Worm (Caenorhabditis elegans): ENCODE measurements around the gene T10D4.19.
"Not testable (repeated sequence)": the region's sequence is repeated elsewhere in the genome, so short reads cannot be mapped to it uniquely, and the experiment has no call there.

Gene T10D4.19

DNA sequence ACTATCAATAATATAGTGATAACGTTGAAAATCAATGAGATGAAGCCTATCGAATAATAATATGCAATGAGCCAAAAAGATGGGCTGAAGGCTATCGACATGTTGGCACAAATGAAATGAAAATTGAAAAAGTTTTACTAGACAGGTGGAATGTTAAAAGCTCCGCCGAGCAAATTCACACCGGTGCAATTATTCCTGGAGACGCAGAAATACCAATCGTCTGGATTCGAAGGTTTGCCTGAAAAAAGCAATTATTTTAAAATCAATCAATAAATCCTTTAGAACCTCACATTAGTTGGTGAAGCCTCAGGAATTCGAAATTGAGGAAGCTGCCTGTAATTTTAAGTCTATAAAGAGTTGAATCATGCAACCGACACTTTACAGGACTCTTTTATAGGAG lies 2.7 kb downstream of the T10D4.19 start, which contains the start of gene sri-32:
Gene sri-32, minus strand, starts transcription at position 101 of the 400 bp plus-strand sequence.
- TF ChIP-seq tbx-11 (GFP tag; IDR thresholded peaks at IDR 0.05) (no peak), tra-4 (tag; optimal IDR thresholded peaks at IDR 0.05) (no peak), ama-1 (optimal IDR thresholded peaks at IDR 0.05) (no peak), scrt-1 (GFP tag; IDR thresholded peaks at IDR 0.05) (no peak), F13C5.2 (tag; optimal IDR thresholded peaks at IDR 0.05) (no peak), ceh-36 (tag; optimal IDR thresholded peaks at IDR 0.05) (no peak), flt-1 (GFP tag; IDR thresholded peaks at IDR 0.05) (no peak), aly-1 (tag; optimal IDR thresholded peaks at IDR 0.05) (no peak), ceh-13 (GFP tag; optimal IDR thresholded peaks at IDR 0.05) (no peak), B0310.2 (tag; optimal IDR thresholded peaks at IDR 0.05) (no peak), pes-1 (GFP tag; IDR thresholded peaks at IDR 0.05) (no peak), hmbx-1 (tag; optimal IDR thresholded peaks at IDR 0.05) (no peak), tbx-37 (GFP tag; conservative IDR thresholded peaks at IDR 0.05) (no peak), sea-1 (GFP tag; conservative IDR thresholded peaks at IDR 0.05) (no peak), ets-7 (tag; optimal IDR thresholded peaks at IDR 0.05) (no peak), hnd-1 (tag; optimal IDR thresholded peaks at IDR 0.05) (no peak), hmg-4 (GFP tag; optimal IDR thresholded peaks at IDR 0.05) (no peak)

- TF ChIP-seq hmg-4 (GFP tag; optimal IDR thresholded peaks at IDR 0.05) = no peak
- TF ChIP-seq F13C5.2 (tag; optimal IDR thresholded peaks at IDR 0.05) = no peak
- no peak for TF ChIP-seq scrt-1 (GFP tag; IDR thresholded peaks at IDR 0.05)
- TF ChIP-seq hnd-1 (tag; optimal IDR thresholded peaks at IDR 0.05) = no peak
- no peak for TF ChIP-seq pes-1 (GFP tag; IDR thresholded peaks at IDR 0.05)
- no peak for TF ChIP-seq ets-7 (tag; optimal IDR thresholded peaks at IDR 0.05)
- TF ChIP-seq ceh-36 (tag; optimal IDR thresholded peaks at IDR 0.05) = no peak
- TF ChIP-seq tra-4 (tag; optimal IDR thresholded peaks at IDR 0.05) = no peak
- TF ChIP-seq tbx-11 (GFP tag; IDR thresholded peaks at IDR 0.05) = no peak
- no peak for TF ChIP-seq flt-1 (GFP tag; IDR thresholded peaks at IDR 0.05)
- no peak for TF ChIP-seq tbx-37 (GFP tag; conservative IDR thresholded peaks at IDR 0.05)
- TF ChIP-seq aly-1 (tag; optimal IDR thresholded peaks at IDR 0.05) = no peak
- no peak for TF ChIP-seq ceh-13 (GFP tag; optimal IDR thresholded peaks at IDR 0.05)
- no peak for TF ChIP-seq sea-1 (GFP tag; conservative IDR thresholded peaks at IDR 0.05)
These were observed 5.0 kb downstream of the T10D4.19 start, which contains the start of gene sri-33 for ce11 chrII:3156749-3157148. TSS of gene sri-33 (minus strand) at chrII:3156849.

- TF ChIP-seq tra-4 (tag; optimal IDR thresholded peaks at IDR 0.05) = no peak
- no peak for TF ChIP-seq tbx-11 (GFP tag; IDR thresholded peaks at IDR 0.05)
- TF ChIP-seq ceh-13 (GFP tag; optimal IDR thresholded peaks at IDR 0.05) = no peak
- TF ChIP-seq hmg-4 (GFP tag; optimal IDR thresholded peaks at IDR 0.05) = no peak
- no peak for TF ChIP-seq tbx-37 (GFP tag; conservative IDR thresholded peaks at IDR 0.05)
- TF ChIP-seq hmbx-1 (tag; optimal IDR thresholded peaks at IDR 0.05) = no peak
- TF ChIP-seq B0310.2 (tag; optimal IDR thresholded peaks at IDR 0.05) = no peak
- TF ChIP-seq ceh-36 (tag; optimal IDR thresholded peaks at IDR 0.05) = no peak
- no peak for TF ChIP-seq aly-1 (tag; optimal IDR thresholded peaks at IDR 0.05)
- no peak for TF ChIP-seq sea-1 (GFP tag; conservative IDR thresholded peaks at IDR 0.05)
- TF ChIP-seq scrt-1 (GFP tag; IDR thresholded peaks at IDR 0.05) = no peak
- no peak for TF ChIP-seq pes-1 (GFP tag; IDR thresholded peaks at IDR 0.05)
- no peak for TF ChIP-seq ama-1 (optimal IDR thresholded peaks at IDR 0.05)
- no peak for TF ChIP-seq ets-7 (tag; optimal IDR thresholded peaks at IDR 0.05)
- no peak for TF ChIP-seq F13C5.2 (tag; optimal IDR thresholded peaks at IDR 0.05)
- no peak for TF ChIP-seq hnd-1 (tag; optimal IDR thresholded peaks at IDR 0.05)
- no peak for TF ChIP-seq flt-1 (GFP tag; IDR thresholded peaks at IDR 0.05)
These were observed 7.3 kb downstream of the T10D4.19 start, which contains the start of gene sri-34 for ce11 chrII:3158985-3159384. TSS of gene sri-34 (minus strand) at chrII:3159085.

DNA sequence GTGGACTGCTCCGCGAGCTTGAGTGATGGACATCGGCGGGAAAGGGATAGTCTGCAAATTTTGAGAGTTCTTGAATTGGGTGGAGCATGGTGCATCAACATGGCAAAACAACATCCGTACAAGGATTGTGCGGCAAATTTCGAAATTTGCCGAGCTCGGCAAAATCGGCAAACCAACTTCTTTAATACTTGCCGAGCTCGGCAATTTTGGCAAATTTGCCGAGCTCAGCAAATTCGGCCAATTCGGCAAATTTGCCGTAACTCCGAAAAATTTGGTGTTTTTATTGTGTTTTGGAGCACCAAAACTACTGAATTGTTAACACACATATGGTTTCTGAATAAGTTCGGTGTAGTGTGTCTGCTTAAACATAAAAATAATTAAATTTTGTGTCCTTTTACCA lies 18.4 kb downstream of the T10D4.19 start, which contains the start of gene fbxc-55:
Gene fbxc-55, minus strand, starts transcription at position 101 of the 400 bp plus-strand sequence.
- TF ChIP-seq hmg-4 (GFP tag; optimal IDR thresholded peaks at IDR 0.05) = no peak
- TF ChIP-seq tra-4 (tag; optimal IDR thresholded peaks at IDR 0.05) = no peak
- TF ChIP-seq B0310.2 (tag; optimal IDR thresholded peaks at IDR 0.05) = no peak

DNA sequence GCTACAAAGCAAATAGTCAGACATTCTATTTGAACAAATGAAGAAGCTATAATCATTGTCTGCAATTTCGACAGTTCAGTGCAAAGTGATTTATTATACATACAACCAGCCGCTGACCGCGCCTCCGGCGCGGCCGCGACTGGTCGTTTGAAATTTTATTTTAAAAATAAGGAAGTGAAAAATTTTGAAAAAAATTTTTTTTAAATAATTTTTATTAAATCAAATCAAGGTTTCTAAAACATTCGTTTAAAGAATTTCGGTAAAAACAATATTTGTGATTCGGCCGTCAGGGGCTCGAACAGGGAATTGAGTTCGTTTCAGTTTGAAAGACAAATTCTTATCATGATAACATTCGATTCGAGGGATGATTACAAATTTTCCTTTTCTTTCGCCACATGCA lies 20.5 kb downstream of the T10D4.19 start, which contains the start of gene Y27F2A.10:
Gene Y27F2A.10, minus strand, starts transcription at position 101 of the 400 bp plus-strand sequence.
- TF ChIP-seq hmg-4 (GFP tag; optimal IDR thresholded peaks at IDR 0.05) = no peak

ce11 chrII:3177663-3178062 lies 25.9 kb downstream of the T10D4.19 start, which contains the start of gene sri-40:
TSS of gene sri-40 (plus strand) at chrII:3177963.
- not testable (repeated sequence) for TF ChIP-seq tra-4 (tag; optimal IDR thresholded peaks at IDR 0.05); tbx-11 (GFP tag; IDR thresholded peaks at IDR 0.05); B0310.2 (tag; optimal IDR thresholded peaks at IDR 0.05)

ce11 chrII:3183300-3183840 lies 31.7 kb downstream of the T10D4.19 start, which contains the start of the genes Y27F2A.6 and Y27F2A.8:
TSS of gene Y27F2A.6 (minus strand) at chrII:3183400.
TSS of gene Y27F2A.8 (plus strand) at chrII:3183790.
- TF ChIP-seq scrt-1 (GFP tag; IDR thresholded peaks at IDR 0.05); tbx-11 (GFP tag; IDR thresholded peaks at IDR 0.05); hmbx-1 (tag; optimal IDR thresholded peaks at IDR 0.05): not testable (repeated sequence)

DNA sequence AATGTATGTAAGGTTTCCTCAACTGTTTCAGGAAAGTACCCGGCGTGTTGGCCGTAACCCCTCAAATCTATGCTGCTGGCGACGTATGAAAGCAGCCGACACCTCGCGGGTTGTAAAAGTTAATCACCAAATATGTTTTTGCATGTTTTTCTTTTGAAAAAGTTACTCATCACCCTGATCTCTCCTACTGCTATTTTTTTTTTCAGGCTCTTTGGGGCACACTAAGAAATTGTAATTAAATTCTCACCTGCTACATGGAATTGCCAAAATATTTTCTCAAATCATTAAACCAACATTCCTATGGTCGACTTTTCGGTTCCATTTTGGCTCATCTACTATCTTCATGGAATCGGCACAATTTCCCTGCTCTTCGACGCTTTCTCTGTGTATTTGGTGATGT lies 33.1 kb downstream of the T10D4.19 start, which contains the start of gene sri-78:
Gene sri-78, plus strand, starts transcription at position 301 of the 400 bp plus-strand sequence.
- not testable (repeated sequence) for TF ChIP-seq ceh-13 (GFP tag; optimal IDR thresholded peaks at IDR 0.05); tra-4 (tag; optimal IDR thresholded peaks at IDR 0.05); tbx-37 (GFP tag; conservative IDR thresholded peaks at IDR 0.05)

Data from whole organism, early embryonic.